Fruit fly (Drosophila melanogaster): ENCODE measurements around the gene CG4238.

dm6 chr2L:2079619-2080018 lies 70.0 kb downstream of the CG4238 start, which contains the start of gene CG12674:
- TF ChIP-seq pan (optimal IDR thresholded peaks at IDR 0.05) = no peak
- TF ChIP-seq psq (optimal IDR thresholded peaks at IDR 0.05) = no peak

Data from whole organism.